Worm (Caenorhabditis elegans) whole organism, L1 larva: ENCODE results near the gene cyp-13A11.

Source experiments
- aly-2 ChIP-seq: fragments of 150-350 bp; optimal IDR thresholded peaks from 2 replicates; lab custom pipeline; 2014; ENCODE audit warnings: missing biosample characterization, missing genetic modification characterization
- efl-1 ChIP-seq, 4 experiments: fragments of 150-350 bp; optimal IDR thresholded peaks in 3 of 4; peaks in 1 of 4; 1 replicate in 1 of 4; 2 replicates in 3 of 4; lab custom pipeline; 2014; ENCODE audit warnings: missing biosample characterization in 2 of 4, missing genetic modification characterization in 2 of 4, missing genetic modification reagents in 2 of 4
- irx-1 ChIP-seq: sonication (generic microtip); optimal IDR thresholded peaks from 2 replicates; lab custom pipeline; 2016; ENCODE audit warnings: missing genetic modification characterization, missing compliant biosample characterization
- mep-1 ChIP-seq: fragments of 150-350 bp; optimal IDR thresholded peaks from 2 replicates; lab custom pipeline; 2014; ENCODE audit warnings: missing biosample characterization, missing genetic modification characterization
- nhr-77 ChIP-seq: fragments of 150-350 bp; optimal IDR thresholded peaks from 2 replicates; lab custom pipeline; 2014; ENCODE audit warnings: missing biosample characterization, missing genetic modification characterization
- snpc-4 ChIP-seq: fragments of 150-350 bp; optimal IDR thresholded peaks from 2 replicates; lab custom pipeline; 2014; ENCODE audit warnings: missing biosample characterization, missing genetic modification characterization
- swsn-7 ChIP-seq: sonication (generic microtip); optimal IDR thresholded peaks from 2 replicates; lab custom pipeline; 2016; ENCODE audit warnings: missing genetic modification characterization, missing compliant biosample characterization
- zag-1 ChIP-seq: fragments of 150-350 bp; optimal IDR thresholded peaks from 2 replicates; lab custom pipeline; 2014; ENCODE audit warnings: missing biosample characterization, missing genetic modification characterization

ce11 chrIII:13069416-13069815 is 48.6 kb downstream of the cyp-13A11 start:
- TF ChIP-seq efl-1 (optimal IDR thresholded peaks at IDR 0.05; lab: Kevin White, UChicago) (no peak), efl-1 (GFP tag; optimal IDR thresholded peaks at IDR 0.05 in 1 of 2; lab: Kevin White, UChicago) (no peak), snpc-4 (tag; lab: Kevin White, UChicago) (no peak), mep-1 (tag; lab: Kevin White, UChicago) (peak; percentile 1), swsn-7 (tag; lab: Kevin White, UChicago) (no peak), nhr-77 (tag; lab: Kevin White, UChicago) (no peak), aly-2 (no peak), irx-1 (tag; lab: Kevin White, UChicago) (no peak), zag-1 (tag; lab: Kevin White, UChicago) (no peak)
